Fruit fly (Drosophila melanogaster) whole organism, embryonic: ENCODE measurements around the gene Kr-h2.
A peak's percentile ranks its signal among the peaks of the same experiment; 100 is the strongest.

Experiments used
- Atf3 ChIP-seq: fragments of 200-800 bp; sonication (Bioruptor generic); optimal IDR thresholded peaks from 3 replicates; lab custom pipeline; 2016; ENCODE audit warnings: missing biosample characterization, missing genetic modification characterization
- Awh ChIP-seq: fragments of 200-800 bp; sonication (Bioruptor generic); IDR thresholded peaks from 2 replicates; pipeline ENCODE4, ENCODE4 v1.3.6; 2022; ENCODE audit warnings: missing biosample characterization, missing genetic modification characterization
- CG10462 ChIP-seq: fragments of 200-800 bp; sonication (Bioruptor generic); optimal IDR thresholded peaks from 2 replicates; lab custom pipeline; 2016; ENCODE audit warnings: missing biosample characterization, missing genetic modification characterization
- CG11504 ChIP-seq: fragments of 200-800 bp; sonication (Bioruptor generic); optimal IDR thresholded peaks from 3 replicates; lab custom pipeline; 2019; ENCODE audit warnings: missing biosample characterization, mild to moderate bottlenecking, missing genetic modification characterization, moderate library complexity
- CG11696 ChIP-seq: fragments of 200-800 bp; sonication (Bioruptor generic); IDR thresholded peaks from 2 replicates; pipeline ENCODE4 v1.3.6; 2022; ENCODE audit warnings: missing biosample characterization, missing genetic modification characterization
- CG12219 ChIP-seq: fragments of 200-800 bp; sonication (Bioruptor generic); optimal IDR thresholded peaks from 3 replicates; lab custom pipeline; 2018; ENCODE audit warnings: missing biosample characterization, mild to moderate bottlenecking, missing genetic modification characterization
- CG12659 ChIP-seq: fragments of 200-800 bp; sonication (Bioruptor generic); optimal IDR thresholded peaks from 3 replicates; lab custom pipeline; 2017; ENCODE audit warnings: mild to moderate bottlenecking, missing biosample characterization, missing genetic modification reagents, missing genetic modification characterization
- CG14667 ChIP-seq: fragments of 200-800 bp; sonication (Bioruptor generic); IDR thresholded peaks from 2 replicates; pipeline ENCODE4 v1.3.6; 2022; ENCODE audit warnings: missing biosample characterization, missing genetic modification characterization
- CG16815 ChIP-seq: fragments of 200-800 bp; sonication (Bioruptor generic); optimal IDR thresholded peaks from 3 replicates; lab custom pipeline; 2017; ENCODE audit warnings: missing biosample characterization, mild to moderate bottlenecking, missing genetic modification characterization
- CG17328 ChIP-seq: fragments of 200-800 bp; sonication (Bioruptor generic); IDR thresholded peaks from 2 replicates; pipeline ENCODE4 v1.3.6; 2022; ENCODE audit warnings: missing biosample characterization, missing genetic modification characterization
- CG33557 ChIP-seq: fragments of 200-800 bp; sonication (Bioruptor generic); optimal IDR thresholded peaks from 2 replicates; lab custom pipeline; 2019; ENCODE audit warnings: missing biosample characterization, mild to moderate bottlenecking, missing genetic modification characterization, moderate library complexity
- CG34224 ChIP-seq: fragments of 200-800 bp; sonication (Bioruptor generic); IDR thresholded peaks from 3 replicates; pipeline ENCODE4 v1.3.6; 2022; ENCODE audit warnings: missing biosample characterization, missing genetic modification characterization; ENCODE audit not compliant: partially characterized antibody
- CG4820 ChIP-seq: fragments of 200-800 bp; sonication (Bioruptor generic); optimal IDR thresholded peaks from 3 replicates; lab custom pipeline; 2016; ENCODE audit warnings: missing biosample characterization, missing genetic modification characterization
- CG6765 ChIP-seq: fragments of 200-800 bp; sonication (Bioruptor generic); optimal IDR thresholded peaks from 3 replicates; lab custom pipeline; 2017; ENCODE audit warnings: missing biosample characterization, mild to moderate bottlenecking, missing genetic modification characterization
- CG7357 ChIP-seq: fragments of 200-800 bp; sonication (Bioruptor generic); IDR thresholded peaks from 3 replicates; pipeline ENCODE4 v1.3.6; 2022; ENCODE audit warnings: missing biosample characterization, missing genetic modification characterization
- CG8281 ChIP-seq: fragments of 200-800 bp; sonication (Bioruptor generic); optimal IDR thresholded peaks from 2 replicates; lab custom pipeline; 2018; ENCODE audit warnings: missing biosample characterization, mild to moderate bottlenecking, missing genetic modification characterization, moderate library complexity
- CG8290 ChIP-seq, 3 experiments: fragments of 200-800 bp; sonication (Bioruptor generic); optimal IDR thresholded peaks; 2 replicates each; lab custom pipeline; 2016 to 2019; ENCODE audit warnings: missing biosample characterization in 3 of 3, missing genetic modification characterization in 3 of 3, mild to moderate bottlenecking in 2 of 3, moderate library complexity in 1 of 3
- CrebB ChIP-seq: fragments of 200-800 bp; sonication (Bioruptor generic); optimal IDR thresholded peaks from 3 replicates; lab custom pipeline; 2018; ENCODE audit warnings: missing biosample characterization, mild to moderate bottlenecking, missing genetic modification characterization
- Drgx ChIP-seq: fragments of 200-800 bp; sonication (Bioruptor generic); IDR thresholded peaks from 2 replicates; pipeline ENCODE4 v1.3.6; 2022; ENCODE audit warnings: missing biosample characterization, missing genetic modification characterization
- E2f1 ChIP-seq: fragments of 200-800 bp; sonication (Bioruptor generic); IDR thresholded peaks from 2 replicates; pipeline ENCODE4 v1.3.6; 2022; ENCODE audit warnings: missing biosample characterization, missing genetic modification characterization
- Fer1 ChIP-seq: fragments of 200-800 bp; sonication (Bioruptor generic); optimal IDR thresholded peaks from 2 replicates; lab custom pipeline; 2017; ENCODE audit warnings: missing biosample characterization, mild to moderate bottlenecking, missing genetic modification characterization
- Gug ChIP-seq: fragments of 200-800 bp; sonication (Bioruptor generic); IDR thresholded peaks from 4 replicates; pipeline ENCODE4 v1.3.6; 2022; ENCODE audit warnings: missing biosample characterization, missing genetic modification characterization
- HHEX ChIP-seq: fragments of 200-800 bp; sonication (Bioruptor generic); optimal IDR thresholded peaks from 3 replicates; lab custom pipeline; 2017; ENCODE audit warnings: missing biosample characterization, mild to moderate bottlenecking, missing genetic modification characterization, missing genetic modification reagents
- HmgD ChIP-seq: fragments of 200-800 bp; sonication (Bioruptor generic); optimal IDR thresholded peaks from 3 replicates; lab custom pipeline; 2016; ENCODE audit warnings: missing biosample characterization, missing genetic modification characterization
- Hmx ChIP-seq: fragments of 200-800 bp; sonication (Bioruptor generic); optimal IDR thresholded peaks from 2 replicates; lab custom pipeline; 2016; ENCODE audit warnings: missing biosample characterization, missing genetic modification characterization
- Kr ChIP-seq: fragments of 200-800 bp; sonication (Bioruptor generic); optimal IDR thresholded peaks from 2 replicates; lab custom pipeline; 2017; ENCODE audit warnings: missing biosample characterization, mild to moderate bottlenecking, missing genetic modification characterization
- Mrtf ChIP-seq: fragments of 200-800 bp; sonication (Bioruptor generic); IDR thresholded peaks from 3 replicates; pipeline ENCODE4 v1.3.6; 2022; ENCODE audit warnings: missing biosample characterization, missing genetic modification characterization
- PHDP ChIP-seq: fragments of 200-800 bp; sonication (Bioruptor generic); optimal IDR thresholded peaks from 3 replicates; lab custom pipeline; 2018; ENCODE audit warnings: missing biosample characterization, mild to moderate bottlenecking, missing genetic modification characterization, moderate library complexity
- Sry-δ ChIP-seq: fragments of 200-800 bp; sonication (Bioruptor generic); optimal IDR thresholded peaks from 2 replicates; lab custom pipeline; 2016; ENCODE audit warnings: missing biosample characterization, missing genetic modification characterization
- Taf1 ChIP-seq: fragments of 200-800 bp; sonication (Bioruptor generic); IDR thresholded peaks from 2 replicates; pipeline ENCODE4 v1.3.6; 2022; ENCODE audit warnings: missing biosample characterization, missing genetic modification characterization
- Usf ChIP-seq: fragments of 200-800 bp; sonication (Bioruptor generic); optimal IDR thresholded peaks from 2 replicates; lab custom pipeline; 2017; ENCODE audit warnings: missing genotype, missing biosample characterization, missing genetic modification characterization
- Xbp1 ChIP-seq: fragments of 200-800 bp; sonication (Bioruptor generic); optimal IDR thresholded peaks from 3 replicates; lab custom pipeline; 2016; ENCODE audit warnings: missing biosample characterization, mild to moderate bottlenecking, missing genetic modification characterization
- ab ChIP-seq: fragments of 200-800 bp; sonication (Bioruptor generic); optimal IDR thresholded peaks from 2 replicates; lab custom pipeline; 2016; ENCODE audit warnings: missing biosample characterization, missing genetic modification characterization
- bbx ChIP-seq: fragments of 200-800 bp; sonication (Bioruptor generic); IDR thresholded peaks from 2 replicates; pipeline ENCODE4 v1.3.6; 2022; ENCODE audit warnings: missing biosample characterization, missing genetic modification characterization; ENCODE audit not compliant: partially characterized antibody
- chm ChIP-seq: fragments of 200-800 bp; sonication (Bioruptor generic); IDR thresholded peaks from 2 replicates; pipeline ENCODE4 v1.3.6; 2022; ENCODE audit warnings: missing biosample characterization, missing genetic modification characterization
- eve ChIP-seq, 2 experiments: fragments of >200 bp; optimal IDR thresholded peaks; 2 replicates each; lab custom pipeline; 2017; ENCODE audit warnings: missing biosample characterization in 2 of 2, missing genetic modification characterization in 2 of 2
- fu2 ChIP-seq: fragments of 200-800 bp; sonication (Bioruptor generic); optimal IDR thresholded peaks from 2 replicates; lab custom pipeline; 2016; ENCODE audit warnings: missing biosample characterization, missing genetic modification characterization
- gcm ChIP-seq: fragments of 200-800 bp; sonication (Bioruptor generic); optimal IDR thresholded peaks from 2 replicates; lab custom pipeline; 2019; ENCODE audit warnings: missing biosample characterization, mild to moderate bottlenecking, missing genetic modification characterization, moderate library complexity
- gsb ChIP-seq: fragments of 200-800 bp; sonication (Bioruptor generic); IDR thresholded peaks from 2 replicates; pipeline ENCODE4 v1.3.6; 2022; ENCODE audit warnings: missing biosample characterization, missing genetic modification characterization
- inv ChIP-seq: fragments of 200-800 bp; sonication (Bioruptor generic); IDR thresholded peaks from 2 replicates; pipeline ENCODE4 v1.3.6; 2022; ENCODE audit warnings: missing biosample characterization, missing genetic modification characterization; ENCODE audit not compliant: partially characterized antibody
- org-1 ChIP-seq: fragments of 200-800 bp; sonication (Bioruptor generic); optimal IDR thresholded peaks from 2 replicates; lab custom pipeline; 2017; ENCODE audit warnings: missing biosample characterization, missing genetic modification characterization
- pho ChIP-seq: fragments of 200-800 bp; sonication (Bioruptor generic); optimal IDR thresholded peaks from 2 replicates; lab custom pipeline; 2016; ENCODE audit warnings: missing biosample characterization, missing genetic modification characterization
- sc ChIP-seq, 3 experiments: fragments of >200 bp in 2 of 3; fragments of 200-800 bp in 1 of 3; sonication (Bioruptor generic) in 1 of 3; optimal IDR thresholded peaks; 2 replicates in 2 of 3; 3 replicates in 1 of 3; lab custom pipeline; 2017; ENCODE audit warnings: mild to moderate bottlenecking in 1 of 3, missing biosample characterization in 1 of 3, missing genetic modification characterization in 1 of 3, missing genetic modification reagents in 1 of 3
- sd ChIP-seq: fragments of 200-800 bp; sonication (Bioruptor generic); optimal IDR thresholded peaks from 3 replicates; lab custom pipeline; 2018; ENCODE audit warnings: missing biosample characterization, mild to moderate bottlenecking, missing genetic modification characterization, moderate library complexity
- sens ChIP-seq: fragments of 200-800 bp; sonication (Bioruptor generic); peaks from one replicate; lab custom pipeline; 2016; ENCODE audit warnings: missing biosample characterization, missing genetic modification characterization
- sima ChIP-seq: fragments of 200-800 bp; sonication (Bioruptor generic); optimal IDR thresholded peaks from 2 replicates; lab custom pipeline; 2016; ENCODE audit warnings: missing biosample characterization, missing genetic modification characterization
- tap ChIP-seq: fragments of 200-800 bp; optimal IDR thresholded peaks from 3 replicates; lab custom pipeline; 2019; ENCODE audit warnings: missing biosample characterization, mild to moderate bottlenecking, missing genetic modification characterization, moderate library complexity
- trem ChIP-seq: fragments of 200-800 bp; optimal IDR thresholded peaks from 3 replicates; lab custom pipeline; 2019; ENCODE audit warnings: missing biosample characterization, mild to moderate bottlenecking, missing genetic modification characterization, moderate library complexity
- yki ChIP-seq: fragments of >200 bp; optimal IDR thresholded peaks from 3 replicates; lab custom pipeline; 2018

Gene Kr-h2

DNA sequence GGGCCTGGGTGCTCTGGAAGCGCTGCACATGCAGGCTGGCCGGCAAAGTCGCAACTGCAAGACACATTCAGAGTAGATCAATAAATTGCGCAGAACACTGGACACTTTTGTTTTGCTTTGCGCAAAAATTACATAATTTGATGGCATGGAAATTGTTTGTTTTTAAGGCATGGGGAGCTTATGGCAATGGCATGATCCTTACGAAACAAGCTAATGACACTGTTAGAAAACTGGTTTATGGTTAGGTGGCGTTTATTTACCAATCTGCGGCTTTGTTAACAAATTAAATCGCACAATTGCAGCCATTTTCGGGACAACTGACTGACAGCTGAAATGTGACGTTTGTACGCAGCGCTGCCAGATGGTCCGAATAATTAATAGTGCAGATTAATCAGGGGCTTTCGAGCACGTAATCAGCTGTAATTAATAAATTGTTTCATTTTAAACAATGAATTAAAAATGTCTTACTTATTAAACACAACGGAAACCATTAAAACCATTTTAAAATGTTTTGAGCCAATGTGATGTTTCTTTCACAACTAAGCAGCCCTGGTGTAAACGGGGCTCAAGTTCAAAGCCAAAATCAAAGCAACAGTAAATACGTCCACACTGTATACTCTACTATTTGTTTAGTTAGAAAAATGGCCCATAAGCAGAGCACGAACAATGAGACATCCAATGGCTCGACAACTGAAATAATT, 8.3 kb upstream of the Kr-h2 start, which contains the start of the genes ND-51 and CG13994 (continued):
- peak; percentile 88 for TF ChIP-seq pho
- TF ChIP-seq trem: peak; percentile 92
- TF ChIP-seq sd (tag; lab: Kevin White, UChicago): no peak
- peak; percentile 93 for TF ChIP-seq CG12659
- peak; percentile 73 for TF ChIP-seq PHDP (tag; lab: Kevin White, UChicago)
- TF ChIP-seq CG7357 (GFP tag; lab: Robert Waterston, UW): peak; percentile 73
- peak; percentile 52 for TF ChIP-seq Atf3 (GFP tag; lab: Kevin White, UChicago)
- peak; percentile 69 for TF ChIP-seq Awh (GFP tag; lab: Robert Waterston, UW)
- TF ChIP-seq sc (optimal IDR thresholded peaks at IDR 0.05; lab: Kevin White, UChicago): no peak
- TF ChIP-seq sc (GFP tag; optimal IDR thresholded peaks at IDR 0.05; lab: Kevin White, UChicago): peak; percentile 1
- TF ChIP-seq CG10462 (GFP tag; lab: Kevin White, UChicago): peak; percentile 28
- TF ChIP-seq Usf (GFP tag; lab: Kevin White, UChicago): peak; percentile 54
- peak; percentile 62 for TF ChIP-seq Mrtf
- TF ChIP-seq HmgD: peak; percentile 52
- TF ChIP-seq sima (GFP tag; lab: Kevin White, UChicago): peak; percentile 18
- TF ChIP-seq CG12219 (GFP tag; lab: Kevin White, UChicago): peak; percentile 58
- TF ChIP-seq CG11696: 0 out of 2 replicates have a peak, but pooled peaks have one; percentile 16
- TF ChIP-seq E2f1: peak; percentile 75
- peak; percentile 77 for TF ChIP-seq Drgx (GFP tag; lab: Robert Waterston, UW)
- peak; percentile 50; the same call in 1 of the 2 replicates for TF ChIP-seq gsb (GFP tag; lab: Robert Waterston, UW)
- TF ChIP-seq HHEX (GFP tag; lab: Kevin White, UChicago): peak; percentile 68
- no peak for TF ChIP-seq eve (GFP tag; optimal IDR thresholded peaks at IDR 0.05; lab: Kevin White, UChicago)
- peak; percentile 79 for TF ChIP-seq CG17328 (GFP tag; lab: Robert Waterston, UW)
- TF ChIP-seq Fer1: peak; percentile 79
- peak; percentile 35 for TF ChIP-seq CrebB (tag; lab: Kevin White, UChicago)
- peak; percentile 82 for TF ChIP-seq CG4820 (GFP tag; lab: Kevin White, UChicago)
- peak; percentile 82; the same call in 3 of the 4 replicates for TF ChIP-seq Gug (GFP tag; lab: Robert Waterston, UW)
- TF ChIP-seq Sry-δ (GFP tag; lab: Kevin White, UChicago): peak; percentile 71
- TF ChIP-seq yki (lab: Kevin White, UChicago): no peak
- TF ChIP-seq ab: peak; percentile 1
- TF ChIP-seq bbx (GFP tag; lab: Robert Waterston, UW): 0 out of 2 replicates have a peak, but pooled peaks have one; percentile 9
- peak; percentile 57; the same call in 1 of the 2 replicates for TF ChIP-seq Taf1 (GFP tag; lab: Robert Waterston, UW)
- TF ChIP-seq CG6765 (GFP tag; lab: Kevin White, UChicago): no peak
- peak; percentile 99 for TF ChIP-seq sens
- TF ChIP-seq gcm (GFP tag; lab: Kevin White, UChicago): peak; percentile 41
- peak; percentile 64 for TF ChIP-seq CG14667 (GFP tag; lab: Robert Waterston, UW)
- TF ChIP-seq CG8290 (GFP tag; optimal IDR thresholded peaks at IDR 0.05; lab: Kevin White, UChicago): peak; percentile 72
- peak; percentile 57 to 83 for TF ChIP-seq CG8290 (tag; optimal IDR thresholded peaks at IDR 0.05; lab: Kevin White, UChicago)
- peak; percentile 70; the same call in 1 of the 2 replicates for TF ChIP-seq chm
- TF ChIP-seq Kr (GFP tag; lab: Kevin White, UChicago): no peak
- no peak for TF ChIP-seq CG11504 (tag; lab: Kevin White, UChicago)
- peak; percentile 34 for TF ChIP-seq CG8281
- TF ChIP-seq fu2 (GFP tag; lab: Kevin White, UChicago): peak; percentile 83
- no peak; the same call in 2 of the 3 replicates for TF ChIP-seq CG34224
- peak; percentile 54 for TF ChIP-seq CG16815 (GFP tag; lab: Kevin White, UChicago)
- no peak for TF ChIP-seq org-1 (GFP tag; lab: Kevin White, UChicago)
- TF ChIP-seq inv (GFP tag; lab: Robert Waterston, UW): no peak
- TF ChIP-seq Xbp1: peak; percentile 91
- TF ChIP-seq Hmx (GFP tag; lab: Kevin White, UChicago): peak; percentile 62
- TF ChIP-seq CG33557 (GFP tag; lab: Kevin White, UChicago): peak; percentile 70
- no peak for TF ChIP-seq tap (tag; lab: Kevin White, UChicago)
